Worm (Caenorhabditis elegans) whole organism, midembryonic: ENCODE results near the gene nas-9.

Experiments used
- T22C8.4 ChIP-seq: fragments of 200-800 bp; sonication (Bioruptor generic); IDR thresholded peaks from 2 replicates; pipeline ENCODE4 v1.3.6; 2022; ENCODE audit warnings: missing genetic modification characterization, missing compliant biosample characterization
- cog-1 ChIP-seq: sonication (generic microtip); optimal IDR thresholded peaks from 2 replicates; lab custom pipeline; 2016; ENCODE audit warnings: missing genetic modification characterization, missing compliant biosample characterization
- flt-1 ChIP-seq: fragments of 200-800 bp; sonication (Bioruptor generic); IDR thresholded peaks from 2 replicates; pipeline ENCODE4 v1.3.6; 2022; ENCODE audit warnings: missing genetic modification characterization, missing compliant biosample characterization
- klf-2 ChIP-seq: fragments of 200-800 bp; sonication (Bioruptor generic); conservative IDR thresholded peaks from 2 replicates; pipeline ENCODE4 v1.3.6; 2022; ENCODE audit warnings: missing genetic modification reagents, missing genetic modification characterization, missing compliant biosample characterization
- med-1 ChIP-seq: sonication (generic microtip); optimal IDR thresholded peaks from 2 replicates; lab custom pipeline; 2017; ENCODE audit warnings: missing genetic modification characterization, mild to moderate bottlenecking, missing compliant biosample characterization, antibody characterized with exemption, missing genetic modification reagents; ENCODE audit not compliant: insufficient read depth
- tab-1 ChIP-seq: fragments of 200-800 bp; sonication (Bioruptor generic); IDR thresholded peaks from 2 replicates; pipeline ENCODE4 v1.3.6; 2022; ENCODE audit warnings: missing genetic modification characterization, missing compliant biosample characterization
- ztf-23 ChIP-seq: fragments of 200-800 bp; sonication (Bioruptor generic); IDR thresholded peaks from 2 replicates; pipeline ENCODE4 v1.3.6; 2022; ENCODE audit warnings: missing genetic modification reagents, missing genetic modification characterization, missing compliant biosample characterization
- ztf-29 ChIP-seq: fragments of 200-800 bp; sonication (Bioruptor generic); IDR thresholded peaks from 2 replicates; pipeline ENCODE4 v1.3.6; 2022; ENCODE audit warnings: missing genetic modification reagents, missing genetic modification characterization, missing compliant biosample characterization

DNA sequence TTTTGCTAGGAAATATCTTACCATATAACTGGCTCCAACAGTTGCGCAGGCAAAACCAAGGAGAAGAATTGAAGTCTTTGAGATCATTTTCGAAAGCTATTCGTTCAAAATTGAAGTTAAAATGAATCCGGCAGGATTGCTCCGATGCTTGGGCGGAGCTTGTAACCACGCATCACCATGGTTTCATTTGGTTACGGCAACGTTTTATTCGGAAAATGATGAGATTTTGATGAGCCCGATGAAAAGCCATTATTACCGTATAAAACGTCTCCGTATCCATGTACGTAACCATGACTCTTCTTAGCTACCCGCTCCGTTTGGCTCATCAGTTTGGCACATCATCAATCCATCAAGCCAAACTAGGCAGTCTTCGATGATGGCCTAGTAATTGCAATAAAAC lies 1.4 kb upstream of the nas-9 start, which contains the start of gene cwp-1:
- TF ChIP-seq T22C8.4 (no peak), flt-1 (GFP tag; lab: Robert Waterston, UW) (no peak), ztf-29 (GFP tag; lab: Robert Waterston, UW) (no peak), med-1 (GFP tag; lab: Kevin White, UChicago) (no peak), ztf-23 (GFP tag; lab: Robert Waterston, UW) (no peak), tab-1 (no peak), cog-1 (no peak), klf-2 (GFP tag; lab: Robert Waterston, UW) (no peak)
